Fruit fly (Drosophila melanogaster): Measurements from ENCODE around the gene CG7579.

DNA sequence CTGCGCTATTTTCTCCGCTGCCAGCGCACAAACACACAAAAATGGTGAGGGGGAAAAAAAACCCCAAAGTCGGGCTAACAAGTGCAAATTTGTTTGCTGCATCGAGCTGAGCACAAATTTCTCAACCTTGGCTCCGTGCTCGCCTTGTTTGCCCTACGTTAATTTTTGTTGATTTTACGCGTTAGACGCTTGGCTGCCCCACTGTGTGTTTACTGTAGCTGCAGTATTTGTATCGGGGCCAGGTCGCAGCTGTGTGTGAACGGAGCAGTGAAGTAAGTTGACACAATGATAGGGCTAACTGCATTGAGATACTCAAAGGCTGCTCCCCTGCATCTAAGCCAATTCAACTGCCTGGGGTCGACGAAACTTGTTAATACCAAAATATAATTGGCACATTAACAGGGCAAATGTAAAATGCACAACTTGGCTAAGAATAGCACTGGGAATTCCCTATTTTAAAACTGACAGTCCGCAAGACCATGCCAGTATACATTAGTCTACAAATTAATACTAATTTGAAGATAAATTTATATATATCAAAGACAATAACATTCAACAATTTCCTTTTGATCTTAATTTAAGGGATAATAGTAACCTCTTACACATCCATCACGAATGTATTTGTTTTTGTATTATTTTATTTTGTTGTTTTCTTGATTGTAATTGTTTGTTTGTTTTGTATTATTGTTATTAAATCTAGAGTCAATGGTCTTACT is 32.7 kb upstream of the CG7579 start, which contains the start of gene CG42571:
- TF ChIP-seq Myc (optimal IDR thresholded peaks at IDR 0.05) (no peak), CrebA (GFP tag; optimal IDR thresholded peaks at IDR 0.05; ENCODE audit: borderline replicate concordance) (no peak), ey (GFP tag; optimal IDR thresholded peaks at IDR 0.05) (no peak), foxo (GFP tag; optimal IDR thresholded peaks at IDR 0.05) (no peak), Hr78 (GFP tag; optimal IDR thresholded peaks at IDR 0.05) (no peak), br (GFP tag; optimal IDR thresholded peaks at IDR 0.05) (no peak), usp (GFP tag; optimal IDR thresholded peaks at IDR 0.05) (no peak)
